Worm (Caenorhabditis elegans) whole organism, early embryonic: ENCODE measurements around the gene eral-1.

Experiments
- B0310.2 ChIP-seq: sonication (generic microtip); optimal IDR thresholded peaks from 2 replicates; lab custom pipeline; 2016; ENCODE audit warnings: mild to moderate bottlenecking, missing genetic modification characterization, missing compliant biosample characterization
- F13C5.2 ChIP-seq: sonication (generic microtip); optimal IDR thresholded peaks from 2 replicates; lab custom pipeline; 2017; ENCODE audit warnings: mild to moderate bottlenecking, missing genetic modification characterization, inconsistent platforms, missing compliant biosample characterization
- ama-1 ChIP-seq: fragments of 150-350 bp; optimal IDR thresholded peaks from 2 replicates; lab custom pipeline; 2014
- ceh-36 ChIP-seq: sonication (generic microtip); optimal IDR thresholded peaks from 2 replicates; lab custom pipeline; 2016; ENCODE audit warnings: missing genetic modification characterization, inconsistent platforms, missing compliant biosample characterization
- ets-7 ChIP-seq: sonication (generic microtip); optimal IDR thresholded peaks from 2 replicates; lab custom pipeline; 2016; ENCODE audit warnings: missing genotype, missing genetic modification characterization, missing compliant biosample characterization
- flt-1 ChIP-seq: fragments of 200-800 bp; sonication (Bioruptor generic); IDR thresholded peaks from 2 replicates; pipeline ENCODE4 v1.3.6; 2022; ENCODE audit warnings: missing genetic modification characterization, missing compliant biosample characterization
- hmbx-1 ChIP-seq: sonication (generic microtip); optimal IDR thresholded peaks from 2 replicates; lab custom pipeline; 2016; ENCODE audit warnings: mild to moderate bottlenecking, missing genetic modification characterization, missing compliant biosample characterization
- hmg-4 ChIP-seq: fragments of 200-800 bp; sonication (Bioruptor generic); optimal IDR thresholded peaks from 2 replicates; lab custom pipeline; 2018; ENCODE audit warnings: mild to moderate bottlenecking, missing genetic modification characterization, missing compliant biosample characterization
- tbx-11 ChIP-seq: fragments of 200-800 bp; sonication (Bioruptor generic); IDR thresholded peaks from 2 replicates; pipeline ENCODE4 v1.3.6; 2022; ENCODE audit warnings: missing genetic modification characterization, missing compliant biosample characterization
- tbx-37 ChIP-seq: fragments of 200-800 bp; sonication (Bioruptor generic); conservative IDR thresholded peaks from 2 replicates; pipeline ENCODE4 v1.3.6; 2022; ENCODE audit warnings: missing genetic modification reagents, missing genetic modification characterization, missing compliant biosample characterization
- tra-4 ChIP-seq: sonication (generic microtip); optimal IDR thresholded peaks from 2 replicates; lab custom pipeline; 2017; ENCODE audit warnings: missing genetic modification characterization, missing compliant biosample characterization

DNA sequence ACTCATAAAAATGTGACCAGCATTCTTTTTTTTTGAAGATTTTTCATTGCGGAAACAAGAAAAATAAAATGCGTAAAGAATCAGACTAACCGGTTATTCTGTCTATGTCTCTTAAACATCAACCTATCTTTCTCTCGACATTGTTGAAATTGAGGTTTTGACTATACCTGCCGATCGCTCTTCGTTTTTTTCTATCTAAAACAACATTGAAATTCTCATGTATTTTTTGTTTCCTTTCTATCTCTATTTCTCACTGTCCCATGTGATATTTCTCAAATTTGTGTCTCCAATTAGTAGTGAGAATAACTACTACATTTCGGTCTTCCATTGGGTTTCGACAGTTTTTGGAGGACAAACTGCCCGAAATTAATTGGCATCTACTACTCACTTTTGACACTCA, 28.7 kb downstream of the eral-1 start:
- no peak for TF ChIP-seq ceh-36 (tag; lab: Kevin White, UChicago)
- no peak for TF ChIP-seq ama-1 (lab: Kevin White, UChicago)
- TF ChIP-seq F13C5.2 (tag; lab: Kevin White, UChicago): no peak
- TF ChIP-seq hmbx-1: no peak
- TF ChIP-seq tra-4 (tag; lab: Kevin White, UChicago): no peak
- no peak for TF ChIP-seq tbx-11 (GFP tag; lab: Robert Waterston, UW)
- no peak for TF ChIP-seq B0310.2 (tag; lab: Kevin White, UChicago)
- no peak for TF ChIP-seq tbx-37 (GFP tag; lab: Robert Waterston, UW)
- TF ChIP-seq flt-1 (GFP tag; lab: Robert Waterston, UW): no peak
- no peak for TF ChIP-seq hmg-4
- no peak for TF ChIP-seq ets-7 (tag; lab: Kevin White, UChicago)
